Worm (Caenorhabditis elegans): ENCODE measurements around the gene C34C6.3.
A peak's percentile ranks its signal among the peaks of the same experiment; 100 is the strongest.

Gene C34C6.3

ce11 chrII:8650644-8651159, 41.0 kb upstream of the C34C6.3 start, which contains the start of gene pyr-1:
Gene pyr-1, plus strand, starts transcription at chrII:8651109.
- TF ChIP-seq ceh-82 (tag; optimal IDR thresholded peaks at IDR 0.05) (no peak), duxl-1 (tag; optimal IDR thresholded peaks at IDR 0.05; ENCODE audit: poor library complexity) (no peak), F37D6.2 (tag; optimal IDR thresholded peaks at IDR 0.05) (no peak), mes-2 (tag; optimal IDR thresholded peaks at IDR 0.05; ENCODE audit: poor library complexity, severe bottlenecking) (peak; percentile 23), R02D3.7 (tag; optimal IDR thresholded peaks at IDR 0.05) (no peak), F44E2.7 (GFP tag; IDR thresholded peaks at IDR 0.05) (no peak), lin-29 (GFP tag; IDR thresholded peaks at IDR 0.05) (no peak), zip-2 (tag; optimal IDR thresholded peaks at IDR 0.05) (no peak), nhr-28 (tag; optimal IDR thresholded peaks at IDR 0.05) (peak; percentile 81), dve-1 (tag; optimal IDR thresholded peaks at IDR 0.05; ENCODE audit: insufficient read depth) (peak; percentile 18), dmd-8 (GFP tag; IDR thresholded peaks at IDR 0.05) (no peak), zag-1 (tag; optimal IDR thresholded peaks at IDR 0.05) (no peak), aha-1 (tag) (peak; percentile 4), daf-16 (GFP tag; optimal IDR thresholded peaks at IDR 0.05) (peak in 1 of 2 experiments; percentile 90), daf-16 (tag; optimal IDR thresholded peaks at IDR 0.05) (peak; percentile 93), tra-1 (GFP tag; IDR thresholded peaks at IDR 0.05) (no peak), snpc-4 (tag; optimal IDR thresholded peaks at IDR 0.05) (no peak), mep-1 (tag; optimal IDR thresholded peaks at IDR 0.05) (no peak), hlh-30 (tag; optimal IDR thresholded peaks at IDR 0.05; ENCODE audit: insufficient read depth) (peak; percentile 72), skn-1 (tag; optimal IDR thresholded peaks at IDR 0.05) (no peak), nhr-6 (tag; optimal IDR thresholded peaks at IDR 0.05) (no peak), T20F7.1 (GFP tag; optimal IDR thresholded peaks at IDR 0.05) (no peak), ztf-11 (tag; optimal IDR thresholded peaks at IDR 0.05) (no peak), Y48G9A.11 (GFP tag; IDR thresholded peaks at IDR 0.05) (no peak), T26A8.4 (GFP tag; IDR thresholded peaks at IDR 0.05) (no peak), lin-39 (tag; optimal IDR thresholded peaks at IDR 0.05) (no peak), mdl-1 (tag; optimal IDR thresholded peaks at IDR 0.05) (peak in 1 of 2 experiments; percentile 64), F10B5.3 (tag; optimal IDR thresholded peaks at IDR 0.05) (no peak), F26F4.8 (GFP tag; conservative IDR thresholded peaks at IDR 0.05) (no peak), fos-1 (tag; optimal IDR thresholded peaks at IDR 0.05) (no peak), nhr-48 (tag; optimal IDR thresholded peaks at IDR 0.05) (no peak), snpc-1.2 (GFP tag; IDR thresholded peaks at IDR 0.05) (no peak), ceh-44 (GFP tag; IDR thresholded peaks at IDR 0.05) (no peak), unc-62 (GFP tag; optimal IDR thresholded peaks at IDR 0.05 in 1 of 2) (peak in 1 of 2 experiments; percentile 55), unc-62 (tag; optimal IDR thresholded peaks at IDR 0.05) (no peak), daf-19 (GFP tag; conservative IDR thresholded peaks at IDR 0.05) (no peak), pqm-1 (tag; optimal IDR thresholded peaks at IDR 0.05) (no peak), lin-13 (GFP tag; optimal IDR thresholded peaks at IDR 0.05) (no peak), Y75B8A.6 (GFP tag; IDR thresholded peaks at IDR 0.05) (no peak), nhr-41 (GFP tag; IDR thresholded peaks at IDR 0.05) (no peak)

DNA sequence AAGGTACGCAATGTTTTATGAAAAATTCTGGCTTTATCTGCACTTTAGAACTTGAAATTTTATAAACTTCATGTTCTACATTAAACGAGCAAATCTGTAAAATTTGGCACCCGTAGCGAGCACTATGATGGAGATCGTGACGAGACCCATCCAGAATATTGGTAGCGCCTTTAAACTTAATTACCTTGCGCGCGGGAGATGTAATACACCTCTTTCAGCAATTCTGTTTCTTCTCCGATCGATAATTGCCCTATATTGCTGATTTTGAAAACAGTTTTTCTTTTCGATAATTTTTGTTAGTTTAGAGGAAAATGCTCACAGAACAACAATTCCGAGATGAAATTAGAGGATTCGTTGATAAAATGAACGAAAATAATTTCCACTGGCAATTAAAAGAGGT, 32.9 kb upstream of the C34C6.3 start, which contains the start of gene atg-10:
atg-10 (plus strand) TSS at position 301 of the 400 bp plus-strand sequence.
- TF ChIP-seq ama-1 (optimal IDR thresholded peaks at IDR 0.05) (peak; percentile 43), zfp-2 (tag; optimal IDR thresholded peaks at IDR 0.05) (no peak), unc-62 (GFP tag; optimal IDR thresholded peaks at IDR 0.05 in 1 of 2) (peak in 1 of 2 experiments; percentile 5), unc-62 (tag; optimal IDR thresholded peaks at IDR 0.05) (no peak)
